Worm (Caenorhabditis elegans) whole organism, mixed stage, embryonic: ENCODE results near the gene ZK1248.20.

Experiments used
- cnd-1 ChIP-seq: fragments of 200-800 bp; sonication (Bioruptor generic); optimal IDR thresholded peaks from 2 replicates; lab custom pipeline; 2018; ENCODE audit warnings: mild to moderate bottlenecking, missing genetic modification characterization, missing compliant biosample characterization
- elt-1 ChIP-seq: sonication (generic microtip); optimal IDR thresholded peaks from 2 replicates; lab custom pipeline; 2017; ENCODE audit warnings: missing genetic modification characterization, mild to moderate bottlenecking, missing compliant biosample characterization, antibody characterized with exemption, moderate library complexity, borderline replicate concordance; ENCODE audit not compliant: insufficient read depth
- elt-3 ChIP-seq: fragments of 150-350 bp; optimal IDR thresholded peaks from 2 replicates; lab custom pipeline; 2014; ENCODE audit warnings: missing biosample characterization, missing genetic modification characterization
- nhr-2 ChIP-seq: fragments of 150-350 bp; optimal IDR thresholded peaks from 2 replicates; lab custom pipeline; 2014; ENCODE audit warnings: missing biosample characterization, missing genetic modification characterization
- nhr-237 ChIP-seq: fragments of 150-350 bp; optimal IDR thresholded peaks from 2 replicates; lab custom pipeline; 2014; ENCODE audit warnings: missing biosample characterization, missing genetic modification characterization
- pha-4 ChIP-seq: fragments of 150-350 bp; optimal IDR thresholded peaks from 2 replicates; lab custom pipeline; 2018; ENCODE audit warnings: missing biosample characterization, missing genetic modification reagents, missing genetic modification characterization
- snpc-4 ChIP-seq: fragments of 150-350 bp; optimal IDR thresholded peaks from 2 replicates; lab custom pipeline; 2014; ENCODE audit warnings: missing biosample characterization, missing genetic modification characterization
- sptf-1 ChIP-seq: sonication (generic microtip); optimal IDR thresholded peaks from 2 replicates; lab custom pipeline; 2017; ENCODE audit warnings: mild to moderate bottlenecking, missing genetic modification characterization, moderate library complexity, missing compliant biosample characterization
- unc-62 ChIP-seq: fragments of 150-350 bp; optimal IDR thresholded peaks from 2 replicates; lab custom pipeline; 2014; ENCODE audit warnings: missing biosample characterization, missing genetic modification reagents, missing genetic modification characterization
- ztf-11 ChIP-seq: fragments of 150-350 bp; optimal IDR thresholded peaks from 2 replicates; lab custom pipeline; 2014; ENCODE audit warnings: missing biosample characterization, missing genetic modification characterization

- TF ChIP-seq ztf-11 (tag; lab: Kevin White, UChicago) (no peak), pha-4 (tag; lab: Kevin White, UChicago) (no peak), snpc-4 (tag; lab: Kevin White, UChicago) (no peak), elt-3 (tag; lab: Kevin White, UChicago) (no peak), cnd-1 (tag; lab: Kevin White, UChicago) (no peak), nhr-237 (tag; lab: Kevin White, UChicago) (no peak), sptf-1 (no peak), unc-62 (GFP tag; lab: Kevin White, UChicago) (no peak), nhr-2 (tag; lab: Kevin White, UChicago) (no peak), elt-1 (tag; lab: Kevin White, UChicago) (no peak)
Observed at ce11 chrII:5818298-5818697, 1.9 kb downstream of the ZK1248.20 start, which contains the start of gene ZK1248.4.
